Fruit fly (Drosophila melanogaster): Measurements from ENCODE around the gene Nepl8.

Gene Nepl8

dm6 chr2L:16535673-16536144 lies 47.8 kb downstream of the Nepl8 start (continued):
- peak; percentile 77 for TF ChIP-seq Nf-YB (GFP tag; optimal IDR thresholded peaks at IDR 0.05)
- TF ChIP-seq gsb (GFP tag; IDR thresholded peaks at IDR 0.05) = peak; percentile 76
- TF ChIP-seq cwo (GFP tag; optimal IDR thresholded peaks at IDR 0.05) = peak; percentile 79
- no peak for TF ChIP-seq HLH4C (GFP tag; IDR thresholded peaks at IDR 0.05; ENCODE audit: partially characterized antibody)
- TF ChIP-seq CG13287 (GFP tag; IDR thresholded peaks at IDR 0.05; ENCODE audit: partially characterized antibody) = no peak
- peak; percentile 80 for TF ChIP-seq da (GFP tag; optimal IDR thresholded peaks at IDR 0.05)
- TF ChIP-seq ken (GFP tag; IDR thresholded peaks at IDR 0.05) = peak; percentile 93
- TF ChIP-seq CG17568 (GFP tag; optimal IDR thresholded peaks at IDR 0.05) = peak; percentile 91
- peak; percentile 96 for TF ChIP-seq CG2712 (tag; optimal IDR thresholded peaks at IDR 0.05)
- peak; percentile 68 for TF ChIP-seq luna (GFP tag; optimal IDR thresholded peaks at IDR 0.05)
- peak; percentile 81 for TF ChIP-seq fd3F (GFP tag; optimal IDR thresholded peaks at IDR 0.05)
- TF ChIP-seq Mad (GFP tag; optimal IDR thresholded peaks at IDR 0.05) = peak; percentile 84
- peak; percentile 79 to 97 for TF ChIP-seq bsh (GFP tag; optimal IDR thresholded peaks at IDR 0.05)
- peak; percentile 79 for TF ChIP-seq dimm (GFP tag; IDR thresholded peaks at IDR 0.05)
- peak; percentile 88 for TF ChIP-seq CG7839 (tag; optimal IDR thresholded peaks at IDR 0.05)
- TF ChIP-seq CG8290 (GFP tag; optimal IDR thresholded peaks at IDR 0.05) = peak; percentile 81
- TF ChIP-seq CG8290 (tag; optimal IDR thresholded peaks at IDR 0.05) = peak; percentile 62 to 85
- TF ChIP-seq pros (GFP tag; optimal IDR thresholded peaks at IDR 0.05) = no peak
- TF ChIP-seq Ets97D (GFP tag; optimal IDR thresholded peaks at IDR 0.05) = no peak
- TF ChIP-seq Poxn (GFP tag; IDR thresholded peaks at IDR 0.05) = peak; percentile 67; the same call in 1 of the 2 replicates
- TF ChIP-seq CG4854 (GFP tag; optimal IDR thresholded peaks at IDR 0.05) = peak; percentile 68
- TF ChIP-seq CG14441 (GFP tag; IDR thresholded peaks at IDR 0.05) = peak; percentile 94
- peak; percentile 62 for TF ChIP-seq p53 (GFP tag; optimal IDR thresholded peaks at IDR 0.05)
- peak; percentile 94 for TF ChIP-seq CG1603 (tag; optimal IDR thresholded peaks at IDR 0.05)
- peak; percentile 92 for TF ChIP-seq CG15601 (tag; optimal IDR thresholded peaks at IDR 0.05)
- peak; percentile 69 for TF ChIP-seq lbe (GFP tag; optimal IDR thresholded peaks at IDR 0.05)
- peak; percentile 92 for TF ChIP-seq dati (GFP tag; IDR thresholded peaks at IDR 0.05)
- TF ChIP-seq CG7556 (GFP tag; optimal IDR thresholded peaks at IDR 0.05) = peak; percentile 93
- peak; percentile 90 for TF ChIP-seq CG12942 (GFP tag; optimal IDR thresholded peaks at IDR 0.05)
- TF ChIP-seq sob (GFP tag; IDR thresholded peaks at IDR 0.05) = peak; percentile 95
- peak; percentile 81; the same call in 1 of the 2 replicates for TF ChIP-seq MBD-R2 (GFP tag; IDR thresholded peaks at IDR 0.05)
- peak; percentile 88 for TF ChIP-seq CG12769 (tag; optimal IDR thresholded peaks at IDR 0.05)
- TF ChIP-seq chif (GFP tag; optimal IDR thresholded peaks at IDR 0.05) = peak; percentile 86 to 92
- TF ChIP-seq CG18619 (GFP tag; optimal IDR thresholded peaks at IDR 0.05) = peak; percentile 82
- peak in 1 of 2 experiments; percentile 48 for TF ChIP-seq crp (GFP tag; optimal IDR thresholded peaks at IDR 0.05)
- peak; percentile 88 for TF ChIP-seq CG9932 (GFP tag; IDR thresholded peaks at IDR 0.05)
- TF ChIP-seq Asciz (GFP tag; optimal IDR thresholded peaks at IDR 0.05) = peak; percentile 96
- peak; percentile 89 for TF ChIP-seq Dek (tag; optimal IDR thresholded peaks at IDR 0.05)
- peak; percentile 94 for TF ChIP-seq dmrt99B (tag; optimal IDR thresholded peaks at IDR 0.05)
- TF ChIP-seq nau (GFP tag; optimal IDR thresholded peaks at IDR 0.05) = peak; percentile 93
- TF ChIP-seq tin (GFP tag; optimal IDR thresholded peaks at IDR 0.05) = peak; percentile 88
- peak; percentile 97 for TF ChIP-seq gsb-n (tag; optimal IDR thresholded peaks at IDR 0.05)
- peak; percentile 92 for TF ChIP-seq CG14710 (tag; optimal IDR thresholded peaks at IDR 0.05)
- no peak for TF ChIP-seq Opbp (GFP tag; IDR thresholded peaks at IDR 0.05; ENCODE audit: partially characterized antibody)
- TF ChIP-seq PHDP (tag; optimal IDR thresholded peaks at IDR 0.05) = peak; percentile 95
- peak; percentile 79 for TF ChIP-seq gcm2 (GFP tag; optimal IDR thresholded peaks at IDR 0.05)
- TF ChIP-seq Max (GFP tag; optimal IDR thresholded peaks at IDR 0.05) = peak; percentile 73
- TF ChIP-seq CG10321 (GFP tag; IDR thresholded peaks at IDR 0.05) = peak; percentile 42; the same call in 1 of the 2 replicates
- peak; percentile 31 for TF ChIP-seq MESR4 (GFP tag; optimal IDR thresholded peaks at IDR 0.05)
- TF ChIP-seq H15 (GFP tag; IDR thresholded peaks at IDR 0.05) = peak; percentile 93

Data from whole organism, embryonic.